Fruit fly (Drosophila melanogaster): Measurements from ENCODE around the gene Wnt4.
A peak's percentile ranks its signal among the peaks of the same experiment; 100 is the strongest.

The Wnt4 gene

dm6 chr2L:7261989-7262388 lies 15.0 kb downstream of the Wnt4 start (continued):
- TF ChIP-seq Fer2 (tag; optimal IDR thresholded peaks at IDR 0.05) = no peak
- TF ChIP-seq chn (GFP tag; optimal IDR thresholded peaks at IDR 0.05) = peak; percentile 43
- peak; percentile 18; the same call in 1 of the 3 replicates for TF ChIP-seq so (GFP tag; IDR thresholded peaks at IDR 0.05)
- TF ChIP-seq zen2 (GFP tag; IDR thresholded peaks at IDR 0.05; ENCODE audit: partially characterized antibody) = no peak
- peak; percentile 51 for TF ChIP-seq grau (tag; optimal IDR thresholded peaks at IDR 0.05)
- TF ChIP-seq CG12071 (GFP tag; optimal IDR thresholded peaks at IDR 0.05) = no peak
- peak; percentile 10 for TF ChIP-seq jing (GFP tag; optimal IDR thresholded peaks at IDR 0.05)
- no peak for TF ChIP-seq mam (GFP tag; optimal IDR thresholded peaks at IDR 0.05)
- TF ChIP-seq Dp (GFP tag; optimal IDR thresholded peaks at IDR 0.05) = no peak
- peak; percentile 31 for TF ChIP-seq Atf3 (GFP tag; optimal IDR thresholded peaks at IDR 0.05)
- TF ChIP-seq CG32767 (GFP tag; IDR thresholded peaks at IDR 0.05) = no peak
- TF ChIP-seq slp2 (GFP tag; optimal IDR thresholded peaks at IDR 0.05) = peak; percentile 59
- peak; percentile 62 for TF ChIP-seq CG13424 (tag; optimal IDR thresholded peaks at IDR 0.05)
- peak; percentile 48 for TF ChIP-seq pum (GFP tag; optimal IDR thresholded peaks at IDR 0.05)
- peak; percentile 41 for TF ChIP-seq wor (GFP tag; IDR thresholded peaks at IDR 0.05)
- TF ChIP-seq row (GFP tag; IDR thresholded peaks at IDR 0.05) = peak; percentile 57
- no peak for TF ChIP-seq CG7745 (tag; optimal IDR thresholded peaks at IDR 0.05)
- TF ChIP-seq Ets97D (GFP tag; optimal IDR thresholded peaks at IDR 0.05) = no peak
- no peak for TF ChIP-seq knrl (GFP tag; IDR thresholded peaks at IDR 0.05; ENCODE audit: partially characterized antibody)
- no peak for TF ChIP-seq pb (GFP tag; optimal IDR thresholded peaks at IDR 0.05)
- TF ChIP-seq ato (GFP tag; IDR thresholded peaks at IDR 0.05; ENCODE audit: partially characterized antibody) = no peak
- TF ChIP-seq ind (GFP tag; optimal IDR thresholded peaks at IDR 0.05) = no peak
- TF ChIP-seq sug (tag; optimal IDR thresholded peaks at IDR 0.05) = no peak
- peak; percentile 64 for TF ChIP-seq az2 (GFP tag; optimal IDR thresholded peaks at IDR 0.05)
- TF ChIP-seq CG2120 (GFP tag; optimal IDR thresholded peaks at IDR 0.05) = peak; percentile 32
- peak; percentile 41 for TF ChIP-seq CG12219 (GFP tag; optimal IDR thresholded peaks at IDR 0.05)
- peak; percentile 52 for TF ChIP-seq trem (tag; optimal IDR thresholded peaks at IDR 0.05)
- peak in 1 of 2 experiments; percentile 11 for TF ChIP-seq Eip74EF (GFP tag; optimal IDR thresholded peaks at IDR 0.05)
- no peak for TF ChIP-seq CG34224 (GFP tag; IDR thresholded peaks at IDR 0.05; ENCODE audit: partially characterized antibody)
- TF ChIP-seq Deaf1 (tag; optimal IDR thresholded peaks at IDR 0.05) = peak; percentile 8
- TF ChIP-seq NK7.1 (GFP tag; optimal IDR thresholded peaks at IDR 0.05) = no peak
- no peak for TF ChIP-seq CG4282 (GFP tag; optimal IDR thresholded peaks at IDR 0.05)
- TF ChIP-seq ATbp (GFP tag; optimal IDR thresholded peaks at IDR 0.05) = peak; percentile 73
- TF ChIP-seq CG18764 (GFP tag; optimal IDR thresholded peaks at IDR 0.05) = no peak
- no peak for TF ChIP-seq Nf-YB (GFP tag; optimal IDR thresholded peaks at IDR 0.05)
- no peak for TF ChIP-seq Myb (GFP tag; optimal IDR thresholded peaks at IDR 0.05)
- no peak for TF ChIP-seq Atf6 (GFP tag; IDR thresholded peaks at IDR 0.05)
- no peak for TF ChIP-seq pan (optimal IDR thresholded peaks at IDR 0.05)
- no peak for TF ChIP-seq pan (GFP tag; optimal IDR thresholded peaks at IDR 0.05 in 1 of 2, IDR thresholded peaks at IDR 0.05 in 1 of 2)
- TF ChIP-seq Hr51 (GFP tag; optimal IDR thresholded peaks at IDR 0.05) = peak in 1 of 2 experiments; percentile 39
- TF ChIP-seq salm (tag; optimal IDR thresholded peaks at IDR 0.05) = no peak
- no peak for TF ChIP-seq pho (GFP tag; optimal IDR thresholded peaks at IDR 0.05)
- no peak for TF ChIP-seq Fer3 (tag; optimal IDR thresholded peaks at IDR 0.05)
- TF ChIP-seq nerfin-1 (tag; optimal IDR thresholded peaks at IDR 0.05) = peak; percentile 58
- TF ChIP-seq ase (GFP tag; IDR thresholded peaks at IDR 0.05) = no peak
- TF ChIP-seq eyg (GFP tag; optimal IDR thresholded peaks at IDR 0.05) = peak; percentile 4
- TF ChIP-seq NFAT (GFP tag; IDR thresholded peaks at IDR 0.05) = no peak
- TF ChIP-seq schlank (tag; optimal IDR thresholded peaks at IDR 0.05) = no peak
- TF ChIP-seq CG4854 (GFP tag; optimal IDR thresholded peaks at IDR 0.05) = peak; percentile 13
- TF ChIP-seq slou (GFP tag; optimal IDR thresholded peaks at IDR 0.05) = no peak
- peak; percentile 59; the same call in 2 of the 3 replicates for TF ChIP-seq croc (GFP tag; conservative IDR thresholded peaks at IDR 0.05)
- TF ChIP-seq h (optimal IDR thresholded peaks at IDR 0.05) = no peak

Data from whole organism, embryonic.